Worm (Caenorhabditis elegans): ENCODE results near the gene F18H3.4.

Gene F18H3.4

ce11 chrX:13528630-13529138, at the start of gene F18H3.4:
TSS of gene F18H3.4 (plus strand) at chrX:13529088.
- no peak for TF ChIP-seq ZK337.2 (GFP tag; IDR thresholded peaks at IDR 0.05)
- TF ChIP-seq Y5F2A.4 (GFP tag; optimal IDR thresholded peaks at IDR 0.05), result no peak
- TF ChIP-seq mdt-29 (GFP tag; IDR thresholded peaks at IDR 0.05), result no peak
- no peak for TF ChIP-seq Y75B8A.6 (GFP tag; IDR thresholded peaks at IDR 0.05)
- TF ChIP-seq tra-1 (GFP tag; IDR thresholded peaks at IDR 0.05), result peak; percentile 62
- peak; percentile 91 for TF ChIP-seq nhr-28 (tag; optimal IDR thresholded peaks at IDR 0.05)
- TF ChIP-seq lin-13 (GFP tag; optimal IDR thresholded peaks at IDR 0.05), result no peak
- peak; percentile 39 for TF ChIP-seq nhr-6 (tag; optimal IDR thresholded peaks at IDR 0.05)
- TF ChIP-seq lin-38 (GFP tag; IDR thresholded peaks at IDR 0.05), result 0 out of 2 replicates have a peak, but pooled peaks have one; percentile 20
- peak; percentile 29 for TF ChIP-seq gei-8 (GFP tag; optimal IDR thresholded peaks at IDR 0.05)
- no peak for TF ChIP-seq lin-29 (GFP tag; IDR thresholded peaks at IDR 0.05)
- 0 out of 2 replicates have a peak, but pooled peaks have one; percentile 44 for TF ChIP-seq ceh-20 (GFP tag; IDR thresholded peaks at IDR 0.05)
- TF ChIP-seq set-16 (GFP tag; IDR thresholded peaks at IDR 0.05), result no peak
- TF ChIP-seq F37D6.2 (tag; optimal IDR thresholded peaks at IDR 0.05), result no peak
- no peak for TF ChIP-seq Y48G9A.11 (GFP tag; IDR thresholded peaks at IDR 0.05)
- TF ChIP-seq spr-3 (GFP tag; optimal IDR thresholded peaks at IDR 0.05), result no peak
- no peak for TF ChIP-seq zip-11 (GFP tag; IDR thresholded peaks at IDR 0.05)
- no peak for TF ChIP-seq zfp-2 (tag; optimal IDR thresholded peaks at IDR 0.05)
- TF ChIP-seq zfp-3 (GFP tag; conservative IDR thresholded peaks at IDR 0.05), result no peak
- TF ChIP-seq F10B5.3 (tag; optimal IDR thresholded peaks at IDR 0.05), result no peak
- TF ChIP-seq daf-8 (GFP tag; IDR thresholded peaks at IDR 0.05), result no peak
- no peak for TF ChIP-seq unc-39 (tag; optimal IDR thresholded peaks at IDR 0.05)
- TF ChIP-seq R02D3.7 (tag; optimal IDR thresholded peaks at IDR 0.05), result no peak
- peak; percentile 96 for TF ChIP-seq nhr-102 (tag; optimal IDR thresholded peaks at IDR 0.05)
- TF ChIP-seq snpc-1.2 (GFP tag; IDR thresholded peaks at IDR 0.05), result no peak
- no peak for TF ChIP-seq dmd-9 (GFP tag; IDR thresholded peaks at IDR 0.05)
- TF ChIP-seq hif-1 (tag; optimal IDR thresholded peaks at IDR 0.05), result peak in 1 of 2 experiments; percentile 31
- no peak for TF ChIP-seq rbr-2 (tag; optimal IDR thresholded peaks at IDR 0.05)
- TF ChIP-seq D1046.2 (GFP tag; IDR thresholded peaks at IDR 0.05), result no peak
- TF ChIP-seq daf-12 (tag; optimal IDR thresholded peaks at IDR 0.05), result no peak
- no peak for TF ChIP-seq ztf-7 (tag; optimal IDR thresholded peaks at IDR 0.05)
- no peak for TF ChIP-seq F44E2.7 (GFP tag; IDR thresholded peaks at IDR 0.05)
- TF ChIP-seq hlh-30 (tag; optimal IDR thresholded peaks at IDR 0.05; ENCODE audit: insufficient read depth), result peak; percentile 75
- TF ChIP-seq ceh-44 (GFP tag; IDR thresholded peaks at IDR 0.05), result no peak
- peak; percentile 46; the same call in 1 of the 2 replicates for TF ChIP-seq nhr-41 (GFP tag; IDR thresholded peaks at IDR 0.05)
- TF ChIP-seq mxl-3 (GFP tag; optimal IDR thresholded peaks at IDR 0.05), result peak; percentile 48
- no peak for TF ChIP-seq ctbp-1 (GFP tag; IDR thresholded peaks at IDR 0.05)
- no peak for TF ChIP-seq nhr-237 (tag; optimal IDR thresholded peaks at IDR 0.05)
- no peak for TF ChIP-seq ceh-28 (tag; optimal IDR thresholded peaks at IDR 0.05)
- TF ChIP-seq ceh-82 (tag; optimal IDR thresholded peaks at IDR 0.05), result no peak
- 0 out of 2 replicates have a peak, but pooled peaks have one; percentile 20 for TF ChIP-seq pha-4 (GFP tag; IDR thresholded peaks at IDR 0.05)
- peak; percentile 30 for TF ChIP-seq pha-4 (tag; optimal IDR thresholded peaks at IDR 0.05)
- 0 out of 2 replicates have a peak, but pooled peaks have one; percentile 19 for TF ChIP-seq hmg-1.1 (GFP tag; IDR thresholded peaks at IDR 0.05)
- no peak for TF ChIP-seq fos-1 (tag; optimal IDR thresholded peaks at IDR 0.05)
- peak; percentile 40 for TF ChIP-seq T20F7.1 (GFP tag; optimal IDR thresholded peaks at IDR 0.05)
- peak; percentile 97 for TF ChIP-seq dmd-6 (GFP tag; IDR thresholded peaks at IDR 0.05)
- no peak for TF ChIP-seq ZK546.5 (tag; optimal IDR thresholded peaks at IDR 0.05)
- peak; percentile 91 for TF ChIP-seq nhr-48 (tag; optimal IDR thresholded peaks at IDR 0.05)
- no peak for TF ChIP-seq spr-1 (tag; optimal IDR thresholded peaks at IDR 0.05)
- TF ChIP-seq zip-2 (tag; optimal IDR thresholded peaks at IDR 0.05), result peak; percentile 31
- peak; percentile 50; the same call in 1 of the 2 replicates for TF ChIP-seq lin-1 (GFP tag; IDR thresholded peaks at IDR 0.05)
- TF ChIP-seq attf-4 (tag; optimal IDR thresholded peaks at IDR 0.05), result no peak
